Fruit fly (Drosophila melanogaster): ENCODE results near the gene Ssadh.

Gene Ssadh

dm6 chr3R:25625940-25626624 is 642 bp downstream of the Ssadh start:
- TF ChIP-seq EcR (GFP tag; optimal IDR thresholded peaks at IDR 0.05) (peak; percentile 59), CG17806 (tag; optimal IDR thresholded peaks at IDR 0.05) (no peak)

- no peak for TF ChIP-seq CG14655 (GFP tag; optimal IDR thresholded peaks at IDR 0.05)
- no peak for TF ChIP-seq Snoo (tag; optimal IDR thresholded peaks at IDR 0.05)
- TF ChIP-seq rn (GFP tag; IDR thresholded peaks at IDR 0.05): 0 out of 2 replicates have a peak, but pooled peaks have one; percentile 7
- peak; percentile 51 for TF ChIP-seq CG17806 (tag; optimal IDR thresholded peaks at IDR 0.05)
- 0 out of 3 replicates have a peak, but pooled peaks have one; percentile 22 for TF ChIP-seq fd96Ca (GFP tag; IDR thresholded peaks at IDR 0.05)
- TF ChIP-seq Pif1B (GFP tag; optimal IDR thresholded peaks at IDR 0.05): peak; percentile 16
- TF ChIP-seq CG8159 (tag; optimal IDR thresholded peaks at IDR 0.05): peak; percentile 34
- peak; percentile 63; the same call in 2 of the 3 replicates for TF ChIP-seq CG4496 (GFP tag; IDR thresholded peaks at IDR 0.05)
- no peak for TF ChIP-seq CG10348 (GFP tag; IDR thresholded peaks at IDR 0.05)
- peak; percentile 28; the same call in 1 of the 2 replicates for TF ChIP-seq CG12605 (GFP tag; IDR thresholded peaks at IDR 0.05)
- TF ChIP-seq D1 (tag; optimal IDR thresholded peaks at IDR 0.05): peak; percentile 29
- TF ChIP-seq Ets98B (GFP tag; IDR thresholded peaks at IDR 0.05): peak; percentile 42
Measured at dm6 chr3R:25623800-25624791, 2.6 kb downstream of the Ssadh start, which contains the start of gene Npl4. Gene Npl4 (minus strand): TSS chr3R:25624662.

dm6 chr3R:25618114-25618513 is 8.6 kb downstream of the Ssadh start, which contains the start of gene CG5071:
Gene CG5071 (plus strand): TSS chr3R:25618414.
- TF ChIP-seq Ets98B (GFP tag; IDR thresholded peaks at IDR 0.05): no peak
- no peak for TF ChIP-seq CG10348 (GFP tag; IDR thresholded peaks at IDR 0.05)
- no peak for TF ChIP-seq Snoo (tag; optimal IDR thresholded peaks at IDR 0.05)
- TF ChIP-seq gl (tag; optimal IDR thresholded peaks at IDR 0.05): no peak
- no peak for TF ChIP-seq CG4496 (GFP tag; IDR thresholded peaks at IDR 0.05)
- no peak for TF ChIP-seq Pif1B (GFP tag; optimal IDR thresholded peaks at IDR 0.05)
- no peak for TF ChIP-seq CG17806 (tag; optimal IDR thresholded peaks at IDR 0.05)
- no peak for TF ChIP-seq CG8159 (tag; optimal IDR thresholded peaks at IDR 0.05)
- no peak for TF ChIP-seq CG12605 (GFP tag; IDR thresholded peaks at IDR 0.05)

dm6 chr3R:25613366-25613765 is 13.4 kb downstream of the Ssadh start, which contains the start of gene CG5079:
Gene CG5079 (plus strand): TSS chr3R:25613666.
- TF ChIP-seq gl (tag; optimal IDR thresholded peaks at IDR 0.05) (no peak), rn (GFP tag; IDR thresholded peaks at IDR 0.05) (no peak), Ets98B (GFP tag; IDR thresholded peaks at IDR 0.05) (no peak), Snoo (tag; optimal IDR thresholded peaks at IDR 0.05) (no peak), CG4496 (GFP tag; IDR thresholded peaks at IDR 0.05) (no peak), CG10348 (GFP tag; IDR thresholded peaks at IDR 0.05) (no peak), CG9948 (tag; optimal IDR thresholded peaks at IDR 0.05) (no peak), CG17806 (tag; optimal IDR thresholded peaks at IDR 0.05) (no peak), CG14655 (GFP tag; optimal IDR thresholded peaks at IDR 0.05) (no peak)

- TF ChIP-seq Pif1A (GFP tag; optimal IDR thresholded peaks at IDR 0.05) (no peak), EcR (GFP tag; optimal IDR thresholded peaks at IDR 0.05) (no peak), D1 (tag; optimal IDR thresholded peaks at IDR 0.05) (no peak), CG15710 (tag; optimal IDR thresholded peaks at IDR 0.05) (no peak), Ets98B (GFP tag; IDR thresholded peaks at IDR 0.05) (no peak), gl (tag; optimal IDR thresholded peaks at IDR 0.05) (no peak), CG34367 (tag; optimal IDR thresholded peaks at IDR 0.05) (no peak), CG32121 (GFP tag; IDR thresholded peaks at IDR 0.05) (no peak), CG8159 (tag; optimal IDR thresholded peaks at IDR 0.05) (no peak), CG14655 (GFP tag; optimal IDR thresholded peaks at IDR 0.05) (no peak), CG13204 (GFP tag; optimal IDR thresholded peaks at IDR 0.05) (no peak), CG10348 (GFP tag; IDR thresholded peaks at IDR 0.05) (no peak), CG4496 (GFP tag; IDR thresholded peaks at IDR 0.05) (no peak), fd96Ca (GFP tag; IDR thresholded peaks at IDR 0.05) (no peak), CG17806 (tag; optimal IDR thresholded peaks at IDR 0.05) (no peak)
Measured at dm6 chr3R:25609027-25609426, 17.7 kb downstream of the Ssadh start, which contains the start of gene ymp. Gene ymp (minus strand): TSS chr3R:25609127.

- TF ChIP-seq CG32121 (GFP tag; IDR thresholded peaks at IDR 0.05) (no peak), CG13204 (GFP tag; optimal IDR thresholded peaks at IDR 0.05) (no peak), EcR (GFP tag; optimal IDR thresholded peaks at IDR 0.05) (no peak), CG8301 (tag; optimal IDR thresholded peaks at IDR 0.05) (no peak), CG8159 (tag; optimal IDR thresholded peaks at IDR 0.05) (no peak)
Measured at dm6 chr3R:25596274-25597034, 30.3 kb downstream of the Ssadh start.

All from whole organism, pupa.